Worm (Caenorhabditis elegans) whole organism, L2 larva: Measurements from ENCODE around the gene C18D11.9.

Experiments
- C34F6.9 ChIP-seq: fragments of 150-350 bp; optimal IDR thresholded peaks from 2 replicates; lab custom pipeline; 2014; ENCODE audit warnings: missing biosample characterization, missing genetic modification characterization
- F13H6.1 ChIP-seq: sonication (generic microtip); optimal IDR thresholded peaks from 2 replicates; lab custom pipeline; 2016; ENCODE audit warnings: missing genetic modification characterization, missing compliant biosample characterization
- R02D3.7 ChIP-seq: fragments of 150-350 bp; optimal IDR thresholded peaks from 2 replicates; lab custom pipeline; 2014; ENCODE audit warnings: missing biosample characterization, missing genetic modification characterization
- Y55F3AM.14 ChIP-seq: fragments of 200-800 bp; sonication (Bioruptor generic); optimal IDR thresholded peaks from 2 replicates; lab custom pipeline; 2018; ENCODE audit warnings: mild to moderate bottlenecking, missing genetic modification characterization, missing compliant biosample characterization
- ZK546.5 ChIP-seq: sonication (generic microtip); optimal IDR thresholded peaks from 2 replicates; lab custom pipeline; 2017; ENCODE audit warnings: missing biosample characterization, missing genetic modification characterization
- aly-2 ChIP-seq: fragments of 150-350 bp; optimal IDR thresholded peaks from 2 replicates; lab custom pipeline; 2014; ENCODE audit warnings: missing biosample characterization, missing genetic modification characterization
- ama-1 ChIP-seq: fragments of 150-350 bp; optimal IDR thresholded peaks from 2 replicates; lab custom pipeline; 2018; ENCODE audit warnings: inconsistent platforms
- blmp-1 ChIP-seq: sonication (generic microtip); optimal IDR thresholded peaks from 2 replicates; lab custom pipeline; 2017; ENCODE audit warnings: missing genetic modification characterization, mild to moderate bottlenecking, missing compliant biosample characterization, antibody characterized with exemption, moderate library complexity; ENCODE audit not compliant: insufficient read depth
- ceh-16 ChIP-seq: fragments of 150-350 bp; optimal IDR thresholded peaks from 2 replicates; lab custom pipeline; 2014; ENCODE audit warnings: missing biosample characterization, missing genetic modification characterization
- ceh-82 ChIP-seq: fragments of 150-350 bp; optimal IDR thresholded peaks from 2 replicates; lab custom pipeline; 2014; ENCODE audit warnings: missing biosample characterization, missing genetic modification characterization
- crh-2 ChIP-seq: sonication (generic microtip); optimal IDR thresholded peaks from 2 replicates; lab custom pipeline; 2017; ENCODE audit warnings: missing biosample characterization, missing genetic modification characterization
- egl-27 ChIP-seq: sonication (generic microtip); optimal IDR thresholded peaks from 3 replicates; lab custom pipeline; 2017; ENCODE audit warnings: missing biosample characterization, missing genetic modification reagents, missing genetic modification characterization
- elt-3 ChIP-seq: sonication (generic microtip); optimal IDR thresholded peaks from 2 replicates; lab custom pipeline; 2017; ENCODE audit warnings: missing biosample characterization, missing genetic modification characterization
- fos-1 ChIP-seq: fragments of 150-350 bp; optimal IDR thresholded peaks from 2 replicates; lab custom pipeline; 2014; ENCODE audit warnings: missing biosample characterization, missing genetic modification characterization
- gmeb-1 ChIP-seq: fragments of 150-350 bp; optimal IDR thresholded peaks from 2 replicates; lab custom pipeline; 2014; ENCODE audit warnings: missing biosample characterization, missing genetic modification characterization
- lin-11 ChIP-seq: fragments of 150-350 bp; sonication (generic microtip); optimal IDR thresholded peaks from 2 replicates; lab custom pipeline; 2014; ENCODE audit warnings: missing biosample characterization, missing genetic modification characterization, inconsistent platforms, mixed read lengths
- lin-13 ChIP-seq: fragments of 150-350 bp; optimal IDR thresholded peaks from 2 replicates; lab custom pipeline; 2014; ENCODE audit warnings: missing biosample characterization, missing genetic modification reagents, missing genetic modification characterization
- lsy-2 ChIP-seq, 2 experiments: fragments of 150-350 bp in 1 of 2; sonication (generic microtip) in 1 of 2; optimal IDR thresholded peaks; 2 replicates each; lab custom pipeline; 2014 to 2017; ENCODE audit warnings: missing biosample characterization in 2 of 2, missing genetic modification characterization in 2 of 2
- mab-5 ChIP-seq: fragments of 150-350 bp; optimal IDR thresholded peaks from 2 replicates; lab custom pipeline; 2014; ENCODE audit warnings: missing biosample characterization, missing genetic modification characterization
- mdl-1 ChIP-seq, 2 experiments: fragments of 150-350 bp in 1 of 2; sonication (generic microtip) in 1 of 2; optimal IDR thresholded peaks; 2 replicates each; lab custom pipeline; 2017; ENCODE audit warnings: missing biosample characterization in 2 of 2, missing genetic modification characterization in 2 of 2
- nhr-11 ChIP-seq: fragments of 150-350 bp; optimal IDR thresholded peaks from 2 replicates; lab custom pipeline; 2014; ENCODE audit warnings: missing biosample characterization, missing genetic modification characterization
- nhr-12 ChIP-seq: fragments of 150-350 bp; optimal IDR thresholded peaks from 2 replicates; lab custom pipeline; 2014; ENCODE audit warnings: missing biosample characterization, missing genetic modification characterization
- nhr-129 ChIP-seq: fragments of 150-350 bp; optimal IDR thresholded peaks from 2 replicates; lab custom pipeline; 2014; ENCODE audit warnings: missing biosample characterization, missing genetic modification characterization
- nhr-237 ChIP-seq: fragments of 150-350 bp; optimal IDR thresholded peaks from 2 replicates; lab custom pipeline; 2014; ENCODE audit warnings: missing biosample characterization, missing genetic modification characterization
- nhr-25 ChIP-seq: fragments of 150-350 bp; sonication (generic microtip); optimal IDR thresholded peaks from 3 replicates; lab custom pipeline; 2014; ENCODE audit warnings: missing biosample characterization, missing genetic modification characterization
- nhr-77 ChIP-seq: fragments of 150-350 bp; optimal IDR thresholded peaks from 2 replicates; lab custom pipeline; 2014; ENCODE audit warnings: missing biosample characterization, missing genetic modification characterization
- peb-1 ChIP-seq: fragments of 150-350 bp; optimal IDR thresholded peaks from 2 replicates; lab custom pipeline; 2014; ENCODE audit warnings: missing biosample characterization, missing genetic modification characterization
- sem-4 ChIP-seq: fragments of 150-350 bp; optimal IDR thresholded peaks from 2 replicates; lab custom pipeline; 2014; ENCODE audit warnings: missing biosample characterization, missing genetic modification reagents, missing genetic modification characterization
- skn-1 ChIP-seq: sonication (generic microtip); optimal IDR thresholded peaks from 2 replicates; lab custom pipeline; 2017; ENCODE audit warnings: missing biosample characterization, missing genetic modification characterization
- sma-9 ChIP-seq, 2 experiments: fragments of 150-350 bp in 1 of 2; sonication (generic microtip) in 1 of 2; optimal IDR thresholded peaks; 2 replicates each; lab custom pipeline; 2014 to 2016; ENCODE audit warnings: missing genetic modification characterization in 2 of 2, mild to moderate bottlenecking in 1 of 2, missing biosample characterization in 1 of 2, missing compliant biosample characterization in 1 of 2, missing genetic modification reagents in 1 of 2, moderate library complexity in 1 of 2
- snpc-4 ChIP-seq: fragments of 150-350 bp; optimal IDR thresholded peaks from 2 replicates; lab custom pipeline; 2014; ENCODE audit warnings: missing biosample characterization, missing genetic modification characterization
- unc-55 ChIP-seq: fragments of 150-350 bp; sonication (generic microtip); optimal IDR thresholded peaks from 3 replicates; lab custom pipeline; 2014; ENCODE audit warnings: missing biosample characterization, missing genetic modification reagents, missing genetic modification characterization
- unc-62 ChIP-seq: fragments of 150-350 bp; optimal IDR thresholded peaks from 2 replicates; lab custom pipeline; 2014; ENCODE audit warnings: missing biosample characterization, missing genetic modification reagents, missing genetic modification characterization
- zag-1 ChIP-seq: fragments of 150-350 bp; optimal IDR thresholded peaks from 2 replicates; lab custom pipeline; 2014; ENCODE audit warnings: missing biosample characterization, missing genetic modification characterization
- ztf-11 ChIP-seq: sonication (generic microtip); optimal IDR thresholded peaks from 2 replicates; lab custom pipeline; 2017; ENCODE audit warnings: missing biosample characterization, missing genetic modification characterization

Gene C18D11.9

DNA sequence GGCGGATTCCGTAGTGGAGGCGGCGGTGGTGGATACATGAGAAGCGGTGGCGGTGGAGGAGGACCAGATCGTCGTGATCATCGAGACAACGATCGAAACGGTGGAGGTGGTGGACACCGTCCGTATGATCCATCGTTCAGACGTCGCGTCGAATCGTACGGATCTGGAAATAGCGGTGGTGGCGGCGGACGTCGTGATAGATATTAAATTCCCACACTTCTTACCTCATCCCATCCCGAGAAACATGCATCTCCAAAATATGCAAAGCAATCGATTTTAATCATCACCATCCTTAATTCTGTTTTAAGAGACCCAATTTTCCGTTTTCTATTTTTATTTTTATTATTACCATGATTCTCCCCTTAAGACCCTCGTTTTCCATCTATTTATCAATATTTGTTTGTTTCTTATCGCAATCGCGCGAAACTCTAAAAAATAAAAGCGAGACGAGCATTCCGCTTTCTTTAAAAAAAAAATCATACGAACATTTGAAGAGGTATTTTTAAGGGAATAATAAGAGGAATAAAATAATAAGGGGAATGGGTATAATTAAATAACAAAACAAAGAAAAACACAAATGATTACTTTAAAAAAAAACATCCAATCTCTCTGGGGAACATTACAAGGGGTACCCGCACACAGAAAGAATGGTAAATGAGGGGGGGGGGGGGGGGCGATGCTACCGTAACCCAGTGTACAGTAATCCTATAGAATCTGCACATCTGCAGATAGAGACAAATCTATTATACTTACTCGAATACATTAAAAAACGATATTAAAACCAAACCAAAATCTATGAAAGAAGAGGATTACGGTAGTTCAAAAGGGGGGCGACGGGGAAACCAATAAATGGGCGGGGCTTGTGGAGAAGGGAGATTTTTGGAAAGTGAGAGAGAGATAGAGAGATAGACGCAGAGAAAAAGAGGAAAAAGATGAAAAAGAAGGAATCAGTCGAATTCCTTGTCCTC is 21.9 kb downstream of the C18D11.9 start:
- TF ChIP-seq nhr-25 (tag; lab: Kevin White, UChicago) (no peak), lsy-2 (tag; optimal IDR thresholded peaks at IDR 0.05; lab: Kevin White, UChicago) (peak in 1 of 2 experiments; percentile 3)

DNA sequence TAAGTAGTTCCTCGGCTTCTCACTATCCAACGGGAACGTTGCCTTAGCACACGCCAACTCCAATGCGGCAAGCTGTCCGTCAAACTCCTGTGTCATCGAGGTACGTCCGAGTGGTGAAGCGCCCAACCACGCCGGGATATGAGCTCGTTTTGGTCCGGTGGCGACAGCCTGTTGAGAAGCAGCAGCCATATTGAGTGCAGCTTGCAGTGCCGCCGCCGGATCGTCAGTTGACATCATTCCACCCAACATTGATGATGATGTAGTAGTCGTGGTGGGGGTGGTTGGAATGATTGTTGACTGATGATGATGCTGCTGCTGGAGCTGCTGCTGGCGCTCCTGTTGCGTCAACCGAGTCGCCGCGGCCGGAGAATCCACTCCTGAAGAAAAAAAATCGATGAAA is 24.5 kb downstream of the C18D11.9 start:
- TF ChIP-seq fos-1 (tag; lab: Kevin White, UChicago) (no peak), peb-1 (tag; lab: Kevin White, UChicago) (no peak)

DNA sequence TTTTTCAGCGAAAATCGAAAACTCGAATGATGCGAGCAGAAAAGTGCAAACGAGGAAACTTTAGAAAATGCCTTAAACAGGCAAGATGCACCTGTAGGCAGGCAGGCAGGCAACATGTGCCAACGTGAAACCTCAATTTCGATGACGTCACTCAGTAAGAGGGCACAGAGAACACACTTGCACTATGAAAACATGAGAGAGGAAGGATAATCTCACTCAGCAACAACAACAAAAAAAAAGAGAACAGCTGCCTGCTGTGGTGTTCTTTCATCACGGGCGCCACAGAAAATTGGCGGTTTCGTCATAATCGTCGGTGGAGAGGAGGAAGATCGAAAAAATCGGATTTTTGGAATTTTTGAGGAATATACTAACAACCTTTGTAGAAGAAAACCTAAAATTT is 25.2 kb downstream of the C18D11.9 start:
- TF ChIP-seq fos-1 (tag; lab: Kevin White, UChicago) (no peak), C34F6.9 (peak; percentile 9), sem-4 (peak; percentile 44), sma-9 (GFP tag; optimal IDR thresholded peaks at IDR 0.05; lab: Kevin White, UChicago) (peak; percentile 12), sma-9 (tag; optimal IDR thresholded peaks at IDR 0.05; lab: Kevin White, UChicago) (no peak), nhr-129 (tag; lab: Kevin White, UChicago) (peak; percentile 19), F13H6.1 (tag; lab: Kevin White, UChicago) (peak; percentile 52), mdl-1 (tag; optimal IDR thresholded peaks at IDR 0.05; lab: Kevin White, UChicago) (no peak)

DNA sequence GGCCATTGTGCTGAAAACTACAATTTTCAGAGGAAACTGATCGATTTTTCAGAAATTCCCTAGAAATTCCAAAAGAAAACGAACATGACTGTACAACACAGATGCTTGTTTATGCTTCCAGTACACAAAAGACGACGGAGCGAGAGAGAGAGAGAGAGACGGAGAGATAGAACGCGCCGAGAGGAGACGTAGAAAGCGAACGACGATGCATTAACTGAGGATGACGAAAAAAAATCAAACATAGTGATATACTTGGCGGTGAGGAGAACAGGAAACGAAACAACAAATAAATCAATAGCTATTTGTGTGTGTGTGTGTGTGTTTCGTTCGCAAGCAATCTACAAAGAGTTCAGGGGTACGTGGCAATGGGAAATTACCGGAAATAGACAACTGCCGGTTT is 25.9 kb downstream of the C18D11.9 start:
- TF ChIP-seq sma-9 (GFP tag; optimal IDR thresholded peaks at IDR 0.05; lab: Kevin White, UChicago) (peak; percentile 10), sma-9 (tag; optimal IDR thresholded peaks at IDR 0.05; lab: Kevin White, UChicago) (no peak), C34F6.9 (no peak), nhr-25 (tag; lab: Kevin White, UChicago) (peak; percentile 11), gmeb-1 (no peak), ceh-16 (tag; lab: Kevin White, UChicago) (no peak), ztf-11 (tag; lab: Kevin White, UChicago) (no peak), nhr-129 (tag; lab: Kevin White, UChicago) (peak; percentile 28), fos-1 (tag; lab: Kevin White, UChicago) (peak; percentile 48), nhr-12 (no peak), nhr-77 (tag; lab: Kevin White, UChicago) (no peak), nhr-11 (tag; lab: Kevin White, UChicago) (no peak), zag-1 (tag; lab: Kevin White, UChicago) (no peak), elt-3 (tag; lab: Kevin White, UChicago) (no peak), mdl-1 (tag; optimal IDR thresholded peaks at IDR 0.05; lab: Kevin White, UChicago) (no peak), lsy-2 (tag; optimal IDR thresholded peaks at IDR 0.05; lab: Kevin White, UChicago) (peak in 1 of 2 experiments; percentile 38), aly-2 (tag; lab: Kevin White, UChicago) (no peak), blmp-1 (peak; percentile 18), unc-62 (no peak), F13H6.1 (tag; lab: Kevin White, UChicago) (no peak), R02D3.7 (no peak), egl-27 (tag; lab: Kevin White, UChicago) (no peak), crh-2 (tag; lab: Kevin White, UChicago) (peak; percentile 32), mab-5 (tag; lab: Kevin White, UChicago) (no peak), unc-55 (peak; percentile 8), skn-1 (tag; lab: Kevin White, UChicago) (peak; percentile 66), peb-1 (tag; lab: Kevin White, UChicago) (no peak), ZK546.5 (no peak)

DNA sequence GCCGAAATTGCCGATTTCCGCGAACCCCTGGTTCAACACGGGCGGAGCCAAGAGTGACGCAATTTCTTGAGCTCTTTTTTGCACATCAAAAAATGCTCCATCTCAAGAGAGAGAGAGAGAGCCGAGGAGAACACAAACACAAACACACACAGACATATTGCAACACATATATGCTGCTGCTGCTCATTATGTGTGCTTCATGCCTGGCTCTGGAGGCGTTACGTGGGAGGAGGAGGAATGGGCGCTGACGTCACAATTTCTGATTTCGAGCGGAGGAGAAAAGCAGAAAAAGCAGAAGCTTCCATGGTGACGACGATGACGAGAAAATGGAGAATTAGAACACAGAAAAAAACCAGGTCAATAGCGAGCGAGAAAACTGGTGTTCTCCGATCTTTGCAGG is 27.1 kb downstream of the C18D11.9 start:
- TF ChIP-seq ama-1 (lab: Kevin White, UChicago) (no peak), nhr-129 (tag; lab: Kevin White, UChicago) (peak; percentile 30), gmeb-1 (no peak), C34F6.9 (peak; percentile 36), lin-13 (GFP tag; lab: Kevin White, UChicago) (no peak), ceh-82 (tag; lab: Kevin White, UChicago) (no peak), snpc-4 (tag; lab: Kevin White, UChicago) (no peak), lsy-2 (tag; optimal IDR thresholded peaks at IDR 0.05; lab: Kevin White, UChicago) (peak in 1 of 2 experiments; percentile 27), nhr-77 (tag; lab: Kevin White, UChicago) (no peak), crh-2 (tag; lab: Kevin White, UChicago) (peak; percentile 9), nhr-237 (tag; lab: Kevin White, UChicago) (no peak), lin-11 (tag; lab: Kevin White, UChicago) (peak; percentile 12), Y55F3AM.14 (GFP tag; lab: Kevin White, UChicago) (peak; percentile 13), ceh-16 (tag; lab: Kevin White, UChicago) (no peak)
